Fruit fly (Drosophila melanogaster) whole organism, prepupa: ENCODE measurements around the gene oaf.

Experiments used
- CG10669 ChIP-seq: fragments of 200-800 bp; sonication (Bioruptor generic); optimal IDR thresholded peaks from 3 replicates; lab custom pipeline; 2018; ENCODE audit warnings: missing biosample characterization, mild to moderate bottlenecking, missing genetic modification characterization, moderate library complexity
- CG6163 ChIP-seq: fragments of 200-800 bp; sonication (Bioruptor generic); IDR thresholded peaks from 3 replicates; pipeline ENCODE4 v1.3.6; 2022; ENCODE audit warnings: missing biosample characterization, missing genetic modification characterization
- CG6854 ChIP-seq: fragments of 200-800 bp; sonication (Bioruptor generic); optimal IDR thresholded peaks from 2 replicates; lab custom pipeline; 2017; ENCODE audit warnings: missing biosample characterization, mild to moderate bottlenecking, missing genetic modification characterization
- Hr39 ChIP-seq: fragments of 200-800 bp; sonication (Bioruptor generic); optimal IDR thresholded peaks from 2 replicates; lab custom pipeline; 2016; ENCODE audit warnings: missing biosample characterization, missing genetic modification characterization
- Hr4 ChIP-seq: fragments of 200-800 bp; sonication (Bioruptor generic); optimal IDR thresholded peaks from 3 replicates; lab custom pipeline; 2016; ENCODE audit warnings: missing biosample characterization, missing genetic modification characterization
- Met ChIP-seq: fragments of 200-800 bp; sonication (Bioruptor generic); optimal IDR thresholded peaks from 3 replicates; lab custom pipeline; 2016; ENCODE audit warnings: missing biosample characterization, missing genetic modification characterization
- Sox14 ChIP-seq: fragments of 200-800 bp; sonication (Bioruptor generic); optimal IDR thresholded peaks from 3 replicates; lab custom pipeline; 2016; ENCODE audit warnings: missing biosample characterization, missing genetic modification characterization
- achi ChIP-seq: fragments of 200-800 bp; sonication (Bioruptor generic); optimal IDR thresholded peaks from 3 replicates; lab custom pipeline; 2016; ENCODE audit warnings: missing biosample characterization, missing genetic modification characterization
- eg ChIP-seq: fragments of 200-800 bp; sonication (Bioruptor generic); IDR thresholded peaks from 3 replicates; pipeline ENCODE4 v1.3.6; 2022; ENCODE audit warnings: missing biosample characterization, missing genetic modification characterization
- fkh ChIP-seq: fragments of 200-800 bp; sonication (Bioruptor generic); optimal IDR thresholded peaks from 3 replicates; lab custom pipeline; 2017; ENCODE audit warnings: missing biosample characterization, mild to moderate bottlenecking, missing genetic modification characterization, moderate library complexity
- lz ChIP-seq: fragments of 200-800 bp; sonication (Bioruptor generic); optimal IDR thresholded peaks from 3 replicates; lab custom pipeline; 2016; ENCODE audit warnings: missing biosample characterization, missing genetic modification characterization
- spab ChIP-seq: fragments of 200-800 bp; sonication (Bioruptor generic); optimal IDR thresholded peaks from 2 replicates; lab custom pipeline; 2017; ENCODE audit warnings: missing biosample characterization, mild to moderate bottlenecking, missing genetic modification characterization, missing genetic modification reagents
- svp ChIP-seq: fragments of 200-800 bp; sonication (Bioruptor generic); peaks from one replicate; lab custom pipeline; 2016; ENCODE audit warnings: missing biosample characterization, missing genetic modification characterization

- TF ChIP-seq spab (no peak), fkh (GFP tag; lab: Kevin White, UChicago) (no peak), Hr4 (GFP tag; lab: Kevin White, UChicago) (no peak), Met (GFP tag; lab: Kevin White, UChicago) (no peak), CG10669 (GFP tag; lab: Kevin White, UChicago) (no peak), Hr39 (GFP tag; lab: Kevin White, UChicago) (no peak), CG6854 (GFP tag; lab: Kevin White, UChicago) (no peak), eg (GFP tag; lab: Robert Waterston, UW) (no peak), achi (GFP tag; lab: Kevin White, UChicago) (no peak), svp (GFP tag; lab: Kevin White, UChicago) (no peak), CG6163 (no peak), Sox14 (no peak), lz (no peak)
Measured at dm6 chr2L:2473842-2474386, 18.8 kb upstream of the oaf start.
